Worm (Caenorhabditis elegans) whole organism, mixed stage, embryonic: ENCODE measurements around the gene smg-9.

ENCODE experiments used
- mab-5 ChIP-seq: fragments of 150-350 bp; optimal IDR thresholded peaks from 2 replicates; lab custom pipeline; 2014; ENCODE audit warnings: missing biosample characterization, missing genetic modification characterization
- ztf-11 ChIP-seq: fragments of 150-350 bp; optimal IDR thresholded peaks from 2 replicates; lab custom pipeline; 2014; ENCODE audit warnings: missing biosample characterization, missing genetic modification characterization

DNA sequence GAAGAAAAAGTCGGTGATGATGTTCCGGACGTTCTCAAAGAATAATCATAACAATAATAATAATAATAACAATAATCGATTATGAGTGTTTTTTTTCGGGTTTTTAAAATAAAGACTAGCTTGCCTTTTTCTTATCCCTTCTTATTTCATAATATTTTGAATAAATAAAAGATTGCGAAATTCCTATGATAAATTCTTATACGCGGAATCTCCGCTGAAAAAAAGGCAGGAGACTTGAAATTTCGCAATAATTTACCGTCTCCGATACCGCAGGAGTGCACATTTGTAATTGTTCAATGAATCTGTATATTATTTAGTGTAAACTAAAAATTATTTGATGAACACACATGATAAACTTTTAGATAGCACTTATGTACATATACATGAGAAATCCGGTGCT lies 39.8 kb upstream of the smg-9 start:
- TF ChIP-seq ztf-11 (tag; lab: Kevin White, UChicago) (no peak), mab-5 (tag; lab: Kevin White, UChicago) (no peak)
